Worm (Caenorhabditis elegans): ENCODE results near the gene T04H1.5.

ce11 chrV:12244980-12245742 is 6.0 kb upstream of the T04H1.5 start, which contains the start of the genes T04H1.13, slfl-5 and rad-50:
- TF ChIP-seq lin-15B (tag; optimal IDR thresholded peaks at IDR 0.05), result no peak
- no peak for TF ChIP-seq ama-1 (optimal IDR thresholded peaks at IDR 0.05)
- TF ChIP-seq ceh-16 (tag; optimal IDR thresholded peaks at IDR 0.05), result no peak
- no peak for TF ChIP-seq nhr-12 (tag; optimal IDR thresholded peaks at IDR 0.05)
- TF ChIP-seq jun-1 (tag; optimal IDR thresholded peaks at IDR 0.05), result no peak
- no peak for TF ChIP-seq fkh-10 (GFP tag; optimal IDR thresholded peaks at IDR 0.05)
- no peak for TF ChIP-seq ztf-11 (tag; optimal IDR thresholded peaks at IDR 0.05)
- TF ChIP-seq skn-1 (tag; optimal IDR thresholded peaks at IDR 0.05), result no peak
